Fruit fly (Drosophila melanogaster): ENCODE data around the gene X11Lbeta.
A peak's percentile ranks its signal among the peaks of the same experiment; 100 is the strongest.

X11Lbeta gene

DNA sequence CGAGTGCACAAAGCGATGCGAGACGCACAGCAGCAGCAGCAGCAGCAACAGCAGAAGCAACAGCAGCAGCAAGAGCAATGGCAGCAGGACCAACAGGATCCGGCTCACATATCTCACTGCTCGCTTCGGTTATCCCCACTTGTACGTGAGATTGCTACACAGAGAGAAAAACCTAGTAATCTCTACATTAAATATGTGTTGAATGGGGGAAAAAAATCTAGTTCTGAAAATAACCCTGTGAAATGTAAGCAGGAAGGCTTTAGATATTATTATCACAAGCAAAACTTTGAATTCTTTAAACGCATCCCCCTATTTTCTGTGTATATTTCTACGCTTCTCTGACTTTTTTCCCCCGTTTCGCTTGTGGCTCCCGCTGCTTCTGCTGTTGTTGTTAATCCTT lies 70.2 kb downstream of the X11Lbeta start:
- peak; percentile 62 for TF ChIP-seq Med (GFP tag)
- TF ChIP-seq CG14860 (GFP tag; IDR thresholded peaks at IDR 0.05; ENCODE audit: partially characterized antibody): no peak
- no peak for TF ChIP-seq gt (GFP tag; IDR thresholded peaks at IDR 0.05)
- no peak for TF ChIP-seq sens (GFP tag)
- TF ChIP-seq CG11504 (tag; optimal IDR thresholded peaks at IDR 0.05): peak; percentile 29
- no peak for TF ChIP-seq en (GFP tag; optimal IDR thresholded peaks at IDR 0.05)
- no peak for TF ChIP-seq CG17802 (tag; optimal IDR thresholded peaks at IDR 0.05)
- no peak for TF ChIP-seq yki (optimal IDR thresholded peaks at IDR 0.05)
- 0 out of 2 replicates have a peak, but pooled peaks have one; percentile 19 for TF ChIP-seq CG31224 (GFP tag; IDR thresholded peaks at IDR 0.05)
- 0 out of 2 replicates have a peak, but pooled peaks have one; percentile 5 for TF ChIP-seq CG6689 (GFP tag; IDR thresholded peaks at IDR 0.05)
- TF ChIP-seq CG13775 (GFP tag; optimal IDR thresholded peaks at IDR 0.05): no peak
- no peak for TF ChIP-seq CG4424 (GFP tag; optimal IDR thresholded peaks at IDR 0.05)
- TF ChIP-seq CG2129 (GFP tag; IDR thresholded peaks at IDR 0.05; ENCODE audit: partially characterized antibody): no peak
- TF ChIP-seq CG31388 (GFP tag; optimal IDR thresholded peaks at IDR 0.05): no peak
- no peak for TF ChIP-seq Mad (GFP tag; optimal IDR thresholded peaks at IDR 0.05)
- no peak for TF ChIP-seq sd (tag; optimal IDR thresholded peaks at IDR 0.05)
- no peak for TF ChIP-seq hkb (optimal IDR thresholded peaks at IDR 0.05)
- TF ChIP-seq hkb (GFP tag; IDR thresholded peaks at IDR 0.05): 0 out of 2 replicates have a peak, but pooled peaks have one; percentile 7
- TF ChIP-seq Dbx (GFP tag; IDR thresholded peaks at IDR 0.05): no peak
- TF ChIP-seq CG11560 (tag; IDR thresholded peaks at IDR 0.05): 0 out of 3 replicates have a peak, but pooled peaks have one; percentile 28
- TF ChIP-seq Hmr (GFP tag; optimal IDR thresholded peaks at IDR 0.05): peak; percentile 6
- no peak for TF ChIP-seq salm (tag; optimal IDR thresholded peaks at IDR 0.05)
- no peak for TF ChIP-seq CG1647 (GFP tag; optimal IDR thresholded peaks at IDR 0.05)
- peak; percentile 39; the same call in 1 of the 2 replicates for TF ChIP-seq Xrp1 (GFP tag; IDR thresholded peaks at IDR 0.05)
- TF ChIP-seq dmrt99B (tag; optimal IDR thresholded peaks at IDR 0.05): peak; percentile 30
- no peak for TF ChIP-seq fru (optimal IDR thresholded peaks at IDR 0.05)
- peak in 1 of 2 experiments; percentile 18 for TF ChIP-seq Hr51 (GFP tag; optimal IDR thresholded peaks at IDR 0.05)
- no peak for TF ChIP-seq CG10462 (GFP tag; optimal IDR thresholded peaks at IDR 0.05)
- peak; percentile 10 for TF ChIP-seq Meics (GFP tag; optimal IDR thresholded peaks at IDR 0.05)
- TF ChIP-seq btn (GFP tag; optimal IDR thresholded peaks at IDR 0.05): no peak
- peak; percentile 45 for TF ChIP-seq row (GFP tag; IDR thresholded peaks at IDR 0.05)
- no peak for TF ChIP-seq mirr (GFP tag; optimal IDR thresholded peaks at IDR 0.05)
- no peak for TF ChIP-seq chinmo (GFP tag; IDR thresholded peaks at IDR 0.05; ENCODE audit: partially characterized antibody)
- TF ChIP-seq gsb-n (tag; optimal IDR thresholded peaks at IDR 0.05): no peak
- no peak for TF ChIP-seq CG7372 (GFP tag; IDR thresholded peaks at IDR 0.05)
- no peak for TF ChIP-seq CG7556 (GFP tag; optimal IDR thresholded peaks at IDR 0.05)
- 0 out of 2 replicates have a peak, but pooled peaks have one; percentile 10 for TF ChIP-seq HLH3B (GFP tag; IDR thresholded peaks at IDR 0.05)
- no peak for TF ChIP-seq tin (GFP tag; optimal IDR thresholded peaks at IDR 0.05)
- no peak for TF ChIP-seq cad (GFP tag; optimal IDR thresholded peaks at IDR 0.05)
- 0 out of 3 replicates have a peak, but pooled peaks have one; percentile 21 for TF ChIP-seq ci (GFP tag; IDR thresholded peaks at IDR 0.05)
- TF ChIP-seq lab (GFP tag; optimal IDR thresholded peaks at IDR 0.05): peak; percentile 45
- peak; percentile 58 for TF ChIP-seq CG18599 (GFP tag; optimal IDR thresholded peaks at IDR 0.05)
- TF ChIP-seq Dp (GFP tag; optimal IDR thresholded peaks at IDR 0.05): no peak
- no peak for TF ChIP-seq CG10274 (GFP tag; optimal IDR thresholded peaks at IDR 0.05)
- peak; percentile 33 for TF ChIP-seq CG2120 (GFP tag; optimal IDR thresholded peaks at IDR 0.05)
- no peak for TF ChIP-seq D (optimal IDR thresholded peaks at IDR 0.05)
- no peak for TF ChIP-seq D (GFP tag; optimal IDR thresholded peaks at IDR 0.05)
- TF ChIP-seq CG3407 (GFP tag; optimal IDR thresholded peaks at IDR 0.05): no peak
